Fruit fly (Drosophila melanogaster) Kc167 (cell line): ENCODE results near the gene Galphaf.

ENCODE experiments used
- Myc ChIP-seq: fragments of >200 bp; optimal IDR thresholded peaks from 2 replicates; lab custom pipeline; 2017; ENCODE audit warnings: missing external identifiers
- Sin3A ChIP-seq: fragments of >200 bp; optimal IDR thresholded peaks from 2 replicates; lab custom pipeline; 2018; ENCODE audit warnings: missing external identifiers
- psq ChIP-seq: fragments of >200 bp; optimal IDR thresholded peaks from 2 replicates; lab custom pipeline; 2017; ENCODE audit warnings: missing external identifiers
- ttk ChIP-seq: sonication (Bioruptor generic); optimal IDR thresholded peaks from 2 replicates; lab custom pipeline; 2017; ENCODE audit warnings: missing external identifiers

dm6 chr3L:16690055-16690454, 22.3 kb upstream of the Galphaf start:
- no peak for TF ChIP-seq ttk
- no peak for TF ChIP-seq Myc (lab: Kevin White, UChicago)
- TF ChIP-seq psq (lab: Kevin White, UChicago), result no peak
- TF ChIP-seq Sin3A, result no peak
